Fruit fly (Drosophila melanogaster): ENCODE results near the gene Hat1.

DNA sequence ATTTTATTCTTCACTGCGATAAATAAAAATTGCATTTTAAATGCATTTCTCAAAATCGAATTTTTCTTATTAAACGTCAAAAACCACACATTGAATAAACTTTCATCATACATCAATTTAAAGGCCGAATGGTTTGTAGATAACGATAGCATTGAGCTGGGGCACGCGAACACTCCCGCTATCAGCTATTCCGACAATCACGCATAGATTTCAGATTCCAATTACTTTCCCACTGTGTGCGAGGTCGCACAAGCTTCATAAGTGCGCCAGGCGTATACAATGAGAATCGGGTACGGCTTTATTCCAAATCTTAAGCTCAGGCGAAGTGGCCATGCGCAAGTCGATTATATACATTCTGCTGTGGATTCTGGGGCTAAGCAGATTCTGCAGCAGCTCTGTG, 32.6 kb upstream of the Hat1 start, which contains the start of gene CG46303:
- TF ChIP-seq cic (GFP tag; optimal IDR thresholded peaks at IDR 0.05), result no peak
- no peak for TF ChIP-seq CG12768 (GFP tag; optimal IDR thresholded peaks at IDR 0.05)
- TF ChIP-seq CG5204 (GFP tag; optimal IDR thresholded peaks at IDR 0.05), result no peak
- no peak for TF ChIP-seq CG11617 (GFP tag; optimal IDR thresholded peaks at IDR 0.05)
